Worm (Caenorhabditis elegans) whole organism, L4 larva: ENCODE results near the gene spk-1.

Experiments
- R02D3.7 ChIP-seq: fragments of 150-350 bp; sonication (generic microtip); optimal IDR thresholded peaks from 3 replicates; lab custom pipeline; 2014; ENCODE audit warnings: missing biosample characterization, missing genetic modification characterization
- ama-1 ChIP-seq: fragments of 150-350 bp; optimal IDR thresholded peaks from 2 replicates; lab custom pipeline; 2014; ENCODE audit warnings: inconsistent platforms, mixed read lengths
- ceh-44 ChIP-seq: fragments of 200-800 bp; sonication (Bioruptor generic); IDR thresholded peaks from 2 replicates; pipeline ENCODE4 v1.3.6; 2022; ENCODE audit warnings: missing genetic modification reagents, missing genetic modification characterization, missing compliant biosample characterization
- daf-16 ChIP-seq, 3 experiments: sonication (generic microtip); optimal IDR thresholded peaks; 2 replicates each; lab custom pipeline; 2016 to 2017; ENCODE audit warnings: missing genetic modification characterization in 3 of 3, missing genetic modification reagents in 3 of 3, mild to moderate bottlenecking in 2 of 3, missing compliant biosample characterization in 2 of 3, missing biosample characterization in 1 of 3, moderate library complexity in 1 of 3
- daf-8 ChIP-seq: fragments of 200-800 bp; sonication (Bioruptor generic); IDR thresholded peaks from 2 replicates; pipeline ENCODE4 v1.3.6; 2022; ENCODE audit warnings: missing genetic modification characterization, missing compliant biosample characterization
- fkh-10 ChIP-seq: fragments of 150-350 bp; optimal IDR thresholded peaks from 2 replicates; lab custom pipeline; 2014; ENCODE audit warnings: missing biosample characterization, missing genetic modification reagents, missing genetic modification characterization
- jun-1 ChIP-seq: fragments of 150-350 bp; optimal IDR thresholded peaks from 2 replicates; lab custom pipeline; 2014; ENCODE audit warnings: missing biosample characterization, missing genetic modification reagents, missing genetic modification characterization
- lin-13 ChIP-seq: fragments of 150-350 bp; optimal IDR thresholded peaks from 2 replicates; lab custom pipeline; 2014; ENCODE audit warnings: missing biosample characterization, missing genetic modification reagents, missing genetic modification characterization
- mdl-1 ChIP-seq, 2 experiments: fragments of 150-350 bp in 1 of 2; sonication (generic microtip) in 1 of 2; optimal IDR thresholded peaks; 2 replicates each; lab custom pipeline; 2014 to 2017; ENCODE audit warnings: missing biosample characterization in 2 of 2, missing genetic modification characterization in 2 of 2
- set-16 ChIP-seq: fragments of 200-800 bp; sonication (Bioruptor generic); IDR thresholded peaks from 2 replicates; pipeline ENCODE4 v1.3.6; 2022; ENCODE audit warnings: missing genetic modification reagents, missing genetic modification characterization, missing compliant biosample characterization
- tag-97 ChIP-seq: fragments of 200-800 bp; sonication (Bioruptor generic); IDR thresholded peaks from 2 replicates; pipeline ENCODE4 v1.3.6; 2022; ENCODE audit warnings: missing genetic modification characterization, missing compliant biosample characterization
- unc-130 ChIP-seq: sonication (generic microtip); optimal IDR thresholded peaks from 2 replicates; lab custom pipeline; 2016; ENCODE audit warnings: missing genetic modification reagents, missing genetic modification characterization, missing compliant biosample characterization
- unc-39 ChIP-seq: sonication (generic microtip); optimal IDR thresholded peaks from 2 replicates; lab custom pipeline; 2017; ENCODE audit warnings: missing biosample characterization, missing genetic modification characterization
- ztf-11 ChIP-seq: fragments of 150-350 bp; optimal IDR thresholded peaks from 2 replicates; lab custom pipeline; 2014; ENCODE audit warnings: missing biosample characterization, missing genetic modification characterization

DNA sequence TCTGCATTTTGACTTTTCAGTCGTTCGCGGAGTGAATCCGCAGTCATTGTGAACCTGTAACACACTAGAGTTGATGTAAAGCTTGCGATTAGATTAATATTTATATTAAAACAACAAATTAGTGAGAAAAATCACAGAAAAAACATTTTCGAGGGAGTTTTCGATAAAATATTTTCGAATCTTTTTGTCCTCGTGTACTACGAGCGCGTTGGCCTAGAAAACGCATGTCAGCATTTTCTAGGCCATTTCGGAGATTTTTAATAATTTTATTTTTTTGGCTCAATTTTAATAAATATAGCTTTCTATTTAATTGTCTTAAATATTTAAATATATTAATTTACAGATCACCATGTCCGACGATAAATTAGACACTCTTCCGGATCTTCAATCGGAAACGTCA is 9.0 kb downstream of the spk-1 start, which contains the start of gene B0464.9:
- TF ChIP-seq tag-97 (no peak), unc-130 (GFP tag; lab: Kevin White, UChicago) (peak; percentile 85), ztf-11 (tag; lab: Kevin White, UChicago) (no peak), unc-39 (tag; lab: Kevin White, UChicago) (no peak), ama-1 (no peak), lin-13 (no peak), set-16 (no peak), ceh-44 (GFP tag; lab: Robert Waterston, UW) (no peak), daf-16 (GFP tag; optimal IDR thresholded peaks at IDR 0.05; lab: Kevin White, UChicago) (no peak), daf-16 (tag; optimal IDR thresholded peaks at IDR 0.05; lab: Kevin White, UChicago) (peak; percentile 14), fkh-10 (no peak), jun-1 (tag; lab: Kevin White, UChicago) (no peak), mdl-1 (tag; optimal IDR thresholded peaks at IDR 0.05; lab: Kevin White, UChicago) (no peak), R02D3.7 (tag; lab: Kevin White, UChicago) (no peak), daf-8 (GFP tag; lab: Robert Waterston, UW) (no peak)
